Worm (Caenorhabditis elegans) whole organism, young adult: ENCODE measurements around the gene mpz-1.

ENCODE experiments used
- B0035.1 ChIP-seq: sonication (generic microtip); optimal IDR thresholded peaks from 2 replicates; lab custom pipeline; 2016; ENCODE audit warnings: missing genetic modification characterization, mild to moderate bottlenecking, missing compliant biosample characterization, missing genotype, missing genetic modification reagents
- D2030.7 ChIP-seq: fragments of 200-800 bp; sonication (Bioruptor generic); IDR thresholded peaks from 2 replicates; pipeline ENCODE4 v1.3.6; 2022; ENCODE audit warnings: missing genetic modification reagents, missing genetic modification characterization, missing compliant biosample characterization
- F23B12.7 ChIP-seq: sonication (generic microtip); optimal IDR thresholded peaks from 2 replicates; lab custom pipeline; 2017; ENCODE audit warnings: missing genetic modification characterization, mild to moderate bottlenecking, missing compliant biosample characterization, antibody characterized with exemption, moderate library complexity; ENCODE audit not compliant: insufficient read depth
- F37B4.10 ChIP-seq: fragments of 200-800 bp; sonication (Bioruptor generic); IDR thresholded peaks from 2 replicates; pipeline ENCODE4 v1.3.6; 2022; ENCODE audit warnings: missing genetic modification characterization, missing compliant biosample characterization
- F57A8.1 ChIP-seq: fragments of 200-800 bp; sonication (Bioruptor generic); optimal IDR thresholded peaks from 2 replicates; lab custom pipeline; 2018; ENCODE audit warnings: mild to moderate bottlenecking, missing genetic modification characterization, moderate library complexity, missing compliant biosample characterization
- F57C9.4 ChIP-seq: sonication (generic microtip); optimal IDR thresholded peaks from 2 replicates; lab custom pipeline; 2017; ENCODE audit warnings: mild to moderate bottlenecking, missing genetic modification characterization, missing compliant biosample characterization
- T07F8.4 ChIP-seq: sonication (generic microtip); optimal IDR thresholded peaks from 2 replicates; lab custom pipeline; 2016; ENCODE audit warnings: mild to moderate bottlenecking, missing genetic modification characterization, moderate library complexity, missing compliant biosample characterization
- Y67H2A.10 ChIP-seq: fragments of 200-800 bp; sonication (Bioruptor generic); conservative IDR thresholded peaks from 2 replicates; pipeline ENCODE4 v1.3.6; 2022; ENCODE audit warnings: missing genetic modification reagents, missing genetic modification characterization, missing compliant biosample characterization
- ama-1 ChIP-seq, 3 experiments: fragments of 150-350 bp in 1 of 3; sonication (generic microtip) in 2 of 3; optimal IDR thresholded peaks; 2 replicates each; lab custom pipeline; 2014 to 2018; ENCODE audit warnings: missing biosample characterization in 2 of 3, missing genetic modification characterization in 2 of 3, missing genetic modification reagents in 2 of 3
- athp-1 ChIP-seq: sonication (generic microtip); optimal IDR thresholded peaks from 2 replicates; lab custom pipeline; 2017; ENCODE audit warnings: mild to moderate bottlenecking, missing genetic modification characterization, missing compliant biosample characterization
- attf-6 ChIP-seq: fragments of 200-800 bp; sonication (Bioruptor generic); IDR thresholded peaks from 2 replicates; pipeline ENCODE4 v1.3.6; 2022; ENCODE audit warnings: missing genetic modification reagents, missing genetic modification characterization, missing compliant biosample characterization
- bed-1 ChIP-seq: fragments of 200-800 bp; sonication (Bioruptor generic); IDR thresholded peaks from 2 replicates; pipeline ENCODE4 v1.3.6; 2022; ENCODE audit warnings: missing genetic modification reagents, missing genetic modification characterization, missing compliant biosample characterization
- ceh-40 ChIP-seq: fragments of 200-800 bp; sonication (Bioruptor generic); IDR thresholded peaks from 2 replicates; pipeline ENCODE4 v1.3.6; 2022; ENCODE audit warnings: missing genetic modification characterization, missing compliant biosample characterization
- dox-1 ChIP-seq: fragments of 200-800 bp; sonication (Bioruptor generic); IDR thresholded peaks from 2 replicates; pipeline ENCODE4 v1.3.6; 2022; ENCODE audit warnings: missing genetic modification reagents, missing genetic modification characterization, missing compliant biosample characterization
- gei-17 ChIP-seq: fragments of 200-800 bp; sonication (Bioruptor generic); optimal IDR thresholded peaks from 2 replicates; lab custom pipeline; 2018; ENCODE audit warnings: mild to moderate bottlenecking, missing genetic modification characterization, missing compliant biosample characterization
- hmg-1.2 ChIP-seq: fragments of 200-800 bp; sonication (Bioruptor generic); IDR thresholded peaks from 2 replicates; pipeline ENCODE4 v1.3.6; 2022; ENCODE audit warnings: missing genetic modification reagents, missing genetic modification characterization, missing compliant biosample characterization
- lag-1 ChIP-seq: fragments of 200-800 bp; sonication (Bioruptor generic); IDR thresholded peaks from 2 replicates; pipeline ENCODE4 v1.3.6; 2022; ENCODE audit warnings: missing genetic modification reagents, missing genetic modification characterization, missing compliant biosample characterization
- lin-54 ChIP-seq: fragments of 200-800 bp; sonication (Bioruptor generic); optimal IDR thresholded peaks from 2 replicates; lab custom pipeline; 2018; ENCODE audit warnings: mild to moderate bottlenecking, missing genetic modification characterization, missing compliant biosample characterization
- lsl-1 ChIP-seq: fragments of 200-800 bp; sonication (Bioruptor generic); optimal IDR thresholded peaks from 2 replicates; lab custom pipeline; 2018; ENCODE audit warnings: mild to moderate bottlenecking, missing genetic modification characterization, moderate library complexity, missing compliant biosample characterization
- madf-10 ChIP-seq: sonication (generic microtip); optimal IDR thresholded peaks from 2 replicates; lab custom pipeline; 2016; ENCODE audit warnings: mild to moderate bottlenecking, missing genetic modification characterization, missing compliant biosample characterization
- madf-3 ChIP-seq: fragments of 200-800 bp; sonication (Bioruptor generic); IDR thresholded peaks from 2 replicates; pipeline ENCODE4 v1.3.6; 2022; ENCODE audit warnings: missing genetic modification reagents, missing genetic modification characterization, missing compliant biosample characterization
- mcd-1 ChIP-seq: fragments of 200-800 bp; sonication (Bioruptor generic); IDR thresholded peaks from 2 replicates; pipeline ENCODE4 v1.3.6; 2022; ENCODE audit warnings: missing genetic modification reagents, missing genetic modification characterization, missing compliant biosample characterization
- mxl-1 ChIP-seq: sonication (generic microtip); optimal IDR thresholded peaks from 2 replicates; lab custom pipeline; 2016; ENCODE audit warnings: missing genetic modification characterization, missing compliant biosample characterization
- nhr-179 ChIP-seq: sonication (generic microtip); optimal IDR thresholded peaks from 2 replicates; lab custom pipeline; 2016; ENCODE audit warnings: mild to moderate bottlenecking, missing genetic modification characterization, missing compliant biosample characterization
- rcor-1 ChIP-seq: fragments of 200-800 bp; sonication (Bioruptor generic); IDR thresholded peaks from 2 replicates; pipeline ENCODE4 v1.3.6; 2022; ENCODE audit warnings: missing genetic modification reagents, missing genetic modification characterization, missing compliant biosample characterization
- rec-8 ChIP-seq, 2 experiments: sonication (generic microtip); optimal IDR thresholded peaks; 2 replicates each; lab custom pipeline; 2016; ENCODE audit warnings: mild to moderate bottlenecking in 2 of 2, missing genetic modification characterization in 2 of 2, missing genetic modification reagents in 2 of 2, missing genotype in 2 of 2, missing biosample characterization in 1 of 2, missing compliant biosample characterization in 1 of 2, moderate library complexity in 1 of 2
- repo-1 ChIP-seq: sonication (generic microtip); optimal IDR thresholded peaks from 2 replicates; lab custom pipeline; 2017; ENCODE audit warnings: mild to moderate bottlenecking, missing genetic modification characterization, missing compliant biosample characterization
- snpc-3.4 ChIP-seq: sonication (generic microtip); optimal IDR thresholded peaks from 2 replicates; lab custom pipeline; 2017; ENCODE audit warnings: missing genetic modification characterization, mild to moderate bottlenecking, missing compliant biosample characterization, antibody characterized with exemption, moderate library complexity, missing genotype, missing genetic modification reagents
- tlf-1 ChIP-seq: fragments of 200-800 bp; sonication (Bioruptor generic); optimal IDR thresholded peaks from 2 replicates; lab custom pipeline; 2018; ENCODE audit warnings: mild to moderate bottlenecking, missing genetic modification characterization, missing compliant biosample characterization
- zfh-2 ChIP-seq: fragments of 200-800 bp; sonication (Bioruptor generic); conservative IDR thresholded peaks from 2 replicates; pipeline ENCODE4 v1.3.6; 2022; ENCODE audit warnings: missing genetic modification reagents, missing genetic modification characterization, missing compliant biosample characterization
- ztf-28 ChIP-seq: fragments of 200-800 bp; sonication (Bioruptor generic); IDR thresholded peaks from 2 replicates; pipeline ENCODE4 v1.3.6; 2022; ENCODE audit warnings: missing genetic modification reagents, missing genetic modification characterization, missing compliant biosample characterization
- ztf-6 ChIP-seq: fragments of 200-800 bp; sonication (Bioruptor generic); IDR thresholded peaks from 2 replicates; pipeline ENCODE4 v1.3.6; 2022; ENCODE audit warnings: missing genetic modification reagents, missing genetic modification characterization, missing compliant biosample characterization

mpz-1 gene

ce11 chrII:10819928-10820423, 42.0 kb upstream of the mpz-1 start, which contains the start of gene R06F6.8:
TSS of gene R06F6.8 (minus strand) at chrII:10819978.
- TF ChIP-seq dox-1 (GFP tag; lab: Robert Waterston, UW), result no peak
- TF ChIP-seq ama-1 (optimal IDR thresholded peaks at IDR 0.05; lab: Kevin White, UChicago), result no peak
- no peak for TF ChIP-seq ama-1 (GFP tag; optimal IDR thresholded peaks at IDR 0.05; lab: Kevin White, UChicago)
- TF ChIP-seq nhr-179 (tag; lab: Kevin White, UChicago), result no peak
- peak; percentile 2 for TF ChIP-seq snpc-3.4 (tag; lab: Kevin White, UChicago)
- peak; percentile 21 for TF ChIP-seq lin-54
- TF ChIP-seq hmg-1.2 (GFP tag; lab: Robert Waterston, UW), result peak; percentile 89
- peak; percentile 63 for TF ChIP-seq lsl-1 (GFP tag; lab: Kevin White, UChicago)
- TF ChIP-seq mcd-1 (GFP tag; lab: Robert Waterston, UW), result peak; percentile 74
- TF ChIP-seq gei-17, result no peak
- TF ChIP-seq D2030.7 (GFP tag; lab: Robert Waterston, UW), result peak; percentile 50

ce11 chrII:10810690-10811089, 32.8 kb upstream of the mpz-1 start, which contains the start of gene msrp-7:
TSS of gene msrp-7 (plus strand) at chrII:10810990.
- TF ChIP-seq hmg-1.2 (GFP tag; lab: Robert Waterston, UW), result peak; percentile 50
- TF ChIP-seq ama-1 (optimal IDR thresholded peaks at IDR 0.05; lab: Kevin White, UChicago), result no peak
- no peak for TF ChIP-seq ama-1 (GFP tag; optimal IDR thresholded peaks at IDR 0.05; lab: Kevin White, UChicago)
- TF ChIP-seq, all 124 proteins: peak for 1

ce11 chrII:10808708-10809343, 30.9 kb upstream of the mpz-1 start, which contains the start of gene R06F6.14:
TSS of gene R06F6.14 (plus strand) at chrII:10809293.
- TF ChIP-seq madf-3 (GFP tag; lab: Robert Waterston, UW) (no peak), F57A8.1 (GFP tag; lab: Kevin White, UChicago) (no peak)

- TF ChIP-seq ztf-6, result no peak
- TF ChIP-seq ceh-40 (GFP tag; lab: Robert Waterston, UW), result no peak
- TF ChIP-seq mxl-1 (tag; lab: Kevin White, UChicago), result no peak
- TF ChIP-seq F57C9.4 (tag; lab: Kevin White, UChicago), result no peak
- no peak for TF ChIP-seq attf-6 (GFP tag; lab: Robert Waterston, UW)
- TF ChIP-seq repo-1 (tag; lab: Kevin White, UChicago), result no peak
- TF ChIP-seq rcor-1 (GFP tag; lab: Robert Waterston, UW), result no peak
- no peak for TF ChIP-seq bed-1 (GFP tag; lab: Robert Waterston, UW)
- no peak for TF ChIP-seq F23B12.7 (tag; lab: Kevin White, UChicago)
- TF ChIP-seq madf-10 (tag; lab: Kevin White, UChicago), result no peak
- no peak for TF ChIP-seq rec-8 (tag; optimal IDR thresholded peaks at IDR 0.05; lab: Kevin White, UChicago)
Measured at ce11 chrII:10805437-10805836, 27.5 kb upstream of the mpz-1 start, which contains the start of gene ceh-62. TSS of gene ceh-62 (plus strand) at chrII:10805737.

- TF ChIP-seq zfh-2 (GFP tag; lab: Robert Waterston, UW) (no peak), T07F8.4 (no peak), Y67H2A.10 (GFP tag; lab: Robert Waterston, UW) (no peak), tlf-1 (GFP tag; lab: Kevin White, UChicago) (no peak), B0035.1 (no peak), lag-1 (GFP tag; lab: Robert Waterston, UW) (no peak), F37B4.10 (no peak), ztf-28 (GFP tag; lab: Robert Waterston, UW) (no peak), athp-1 (tag; lab: Kevin White, UChicago) (no peak)
Measured at ce11 chrII:10804907-10805306, 27.0 kb upstream of the mpz-1 start.
